Fruit fly (Drosophila melanogaster) whole organism, embryonic: ENCODE measurements around the gene ClC-c.

Experiments
- Atf6 ChIP-seq: fragments of 200-800 bp; sonication (Bioruptor generic); IDR thresholded peaks from 2 replicates; pipeline ENCODE4 v1.3.6; 2022; ENCODE audit warnings: missing biosample characterization, missing genetic modification characterization
- BEAF-32 ChIP-seq: fragments of 200-800 bp; sonication (Bioruptor generic); optimal IDR thresholded peaks from 3 replicates; lab custom pipeline; 2017; ENCODE audit warnings: missing biosample characterization, missing genetic modification characterization, mild to moderate bottlenecking, moderate library complexity, missing genetic modification reagents
- Bdp1 ChIP-seq: fragments of 200-800 bp; sonication (Bioruptor generic); optimal IDR thresholded peaks from 3 replicates; lab custom pipeline; 2016; ENCODE audit warnings: missing biosample characterization, missing genetic modification characterization
- CG10462 ChIP-seq: fragments of 200-800 bp; sonication (Bioruptor generic); optimal IDR thresholded peaks from 2 replicates; lab custom pipeline; 2016; ENCODE audit warnings: missing biosample characterization, missing genetic modification characterization
- CG10565 ChIP-seq: fragments of 200-800 bp; sonication (Bioruptor generic); optimal IDR thresholded peaks from 3 replicates; lab custom pipeline; 2016; ENCODE audit warnings: missing biosample characterization, mild to moderate bottlenecking, missing genetic modification characterization
- CG11560 ChIP-seq: fragments of 200-800 bp; sonication (Bioruptor generic); IDR thresholded peaks from 3 replicates; pipeline ENCODE4 v1.3.6; 2022; ENCODE audit warnings: missing biosample characterization, missing genetic modification characterization
- CG11695 ChIP-seq: fragments of 200-800 bp; sonication (Bioruptor generic); IDR thresholded peaks from 3 replicates; pipeline ENCODE4 v1.3.6; 2022; ENCODE audit warnings: missing biosample characterization, missing genetic modification characterization
- CG11696 ChIP-seq: fragments of 200-800 bp; sonication (Bioruptor generic); IDR thresholded peaks from 2 replicates; pipeline ENCODE4 v1.3.6; 2022; ENCODE audit warnings: missing biosample characterization, missing genetic modification characterization
- CG12104 ChIP-seq: fragments of 200-800 bp; sonication (Bioruptor generic); optimal IDR thresholded peaks from 3 replicates; lab custom pipeline; 2016; ENCODE audit warnings: missing biosample characterization, missing genetic modification characterization
- CG12219 ChIP-seq: fragments of 200-800 bp; sonication (Bioruptor generic); optimal IDR thresholded peaks from 3 replicates; lab custom pipeline; 2018; ENCODE audit warnings: missing biosample characterization, mild to moderate bottlenecking, missing genetic modification characterization
- CG1233 ChIP-seq: fragments of 200-800 bp; sonication (Bioruptor generic); optimal IDR thresholded peaks from 4 replicates; lab custom pipeline; 2018; ENCODE audit warnings: missing biosample characterization, mild to moderate bottlenecking, missing genetic modification characterization
- CG12769 ChIP-seq: fragments of 200-800 bp; sonication (Bioruptor generic); optimal IDR thresholded peaks from 2 replicates; lab custom pipeline; 2019; ENCODE audit warnings: missing biosample characterization, mild to moderate bottlenecking, missing genetic modification characterization, moderate library complexity
- CG13894 ChIP-seq: fragments of 200-800 bp; sonication (Bioruptor generic); optimal IDR thresholded peaks from 3 replicates; lab custom pipeline; 2018; ENCODE audit warnings: missing biosample characterization, mild to moderate bottlenecking, missing genetic modification characterization, moderate library complexity
- CG16813 ChIP-seq: fragments of 200-800 bp; sonication (Bioruptor generic); IDR thresholded peaks from 3 replicates; pipeline ENCODE4 v1.3.6; 2022; ENCODE audit warnings: missing biosample characterization, missing genetic modification characterization; ENCODE audit not compliant: partially characterized antibody
- CG18476 ChIP-seq: fragments of 200-800 bp; sonication (Bioruptor generic); optimal IDR thresholded peaks from 2 replicates; lab custom pipeline; 2016; ENCODE audit warnings: missing biosample characterization, mild to moderate bottlenecking, missing genetic modification characterization
- CG18764 ChIP-seq: fragments of 200-800 bp; sonication (Bioruptor generic); optimal IDR thresholded peaks from 3 replicates; lab custom pipeline; 2016; ENCODE audit warnings: missing biosample characterization, missing genetic modification characterization
- CG2116 ChIP-seq: fragments of 200-800 bp; sonication (Bioruptor generic); optimal IDR thresholded peaks from 3 replicates; lab custom pipeline; 2018; ENCODE audit warnings: missing biosample characterization, mild to moderate bottlenecking, missing genetic modification characterization
- CG42726 ChIP-seq: fragments of 200-800 bp; sonication (Bioruptor generic); IDR thresholded peaks from 2 replicates; pipeline ENCODE4 v1.3.6; 2022; ENCODE audit warnings: missing biosample characterization, missing genetic modification characterization; ENCODE audit not compliant: partially characterized antibody
- CG4854 ChIP-seq: fragments of 200-800 bp; sonication (Bioruptor generic); optimal IDR thresholded peaks from 2 replicates; lab custom pipeline; 2016; ENCODE audit warnings: missing biosample characterization, missing genetic modification characterization, inconsistent platforms
- CG7271 ChIP-seq: fragments of 200-800 bp; sonication (Bioruptor generic); optimal IDR thresholded peaks from 2 replicates; lab custom pipeline; 2018; ENCODE audit warnings: missing biosample characterization, mild to moderate bottlenecking, missing genetic modification characterization, moderate library complexity
- Doc2 ChIP-seq: fragments of 200-800 bp; sonication (Bioruptor generic); IDR thresholded peaks from 2 replicates; pipeline ENCODE4 v1.3.6; 2022; ENCODE audit warnings: missing biosample characterization, missing genetic modification characterization
- Dp ChIP-seq: fragments of 200-800 bp; sonication (Bioruptor generic); optimal IDR thresholded peaks from 2 replicates; lab custom pipeline; 2018; ENCODE audit warnings: missing biosample characterization, mild to moderate bottlenecking, missing genetic modification characterization, moderate library complexity
- Ets65A ChIP-seq: fragments of 200-800 bp; sonication (Bioruptor generic); peaks from one replicate; lab custom pipeline; 2016; ENCODE audit warnings: missing biosample characterization, missing genetic modification characterization
- Oli ChIP-seq: fragments of 200-800 bp; sonication (Bioruptor generic); optimal IDR thresholded peaks from 2 replicates; lab custom pipeline; 2018; ENCODE audit warnings: missing biosample characterization, mild to moderate bottlenecking, missing genetic modification characterization, moderate library complexity
- PHDP ChIP-seq: fragments of 200-800 bp; sonication (Bioruptor generic); optimal IDR thresholded peaks from 3 replicates; lab custom pipeline; 2018; ENCODE audit warnings: missing biosample characterization, mild to moderate bottlenecking, missing genetic modification characterization, moderate library complexity
- Scr ChIP-seq: fragments of 200-800 bp; sonication (Bioruptor generic); IDR thresholded peaks from 2 replicates; pipeline ENCODE4 v1.3.6; 2022; ENCODE audit warnings: missing biosample characterization, missing genetic modification characterization; ENCODE audit not compliant: partially characterized antibody
- Sin3A ChIP-seq: fragments of >200 bp; optimal IDR thresholded peaks from 2 replicates; lab custom pipeline; 2018
- Sox102F ChIP-seq: fragments of 200-800 bp; sonication (Bioruptor generic); optimal IDR thresholded peaks from 2 replicates; lab custom pipeline; 2018; ENCODE audit warnings: missing biosample characterization, mild to moderate bottlenecking, missing genetic modification characterization, moderate library complexity
- Sry-β ChIP-seq: fragments of 200-800 bp; sonication (Bioruptor generic); optimal IDR thresholded peaks from 2 replicates; lab custom pipeline; 2018; ENCODE audit warnings: missing biosample characterization, mild to moderate bottlenecking, missing genetic modification characterization, moderate library complexity
- Xbp1 ChIP-seq: fragments of 200-800 bp; sonication (Bioruptor generic); optimal IDR thresholded peaks from 3 replicates; lab custom pipeline; 2016; ENCODE audit warnings: missing biosample characterization, mild to moderate bottlenecking, missing genetic modification characterization
- br ChIP-seq: fragments of >200 bp; optimal IDR thresholded peaks from 2 replicates; lab custom pipeline; 2017
- cato ChIP-seq: fragments of 200-800 bp; sonication (Bioruptor generic); optimal IDR thresholded peaks from 2 replicates; lab custom pipeline; 2016; ENCODE audit warnings: missing biosample characterization, missing genetic modification characterization, borderline replicate concordance
- chinmo ChIP-seq: fragments of 200-800 bp; sonication (Bioruptor generic); IDR thresholded peaks from 4 replicates; pipeline ENCODE4 v1.3.6; 2022; ENCODE audit warnings: missing biosample characterization, missing genetic modification characterization; ENCODE audit not compliant: partially characterized antibody
- dmrt99B ChIP-seq: fragments of 200-800 bp; sonication (Bioruptor generic); optimal IDR thresholded peaks from 2 replicates; lab custom pipeline; 2018; ENCODE audit warnings: missing biosample characterization, mild to moderate bottlenecking, missing genetic modification characterization, moderate library complexity
- fd3F ChIP-seq: fragments of 200-800 bp; sonication (Bioruptor generic); optimal IDR thresholded peaks from 2 replicates; lab custom pipeline; 2018; ENCODE audit warnings: missing biosample characterization, mild to moderate bottlenecking, missing genetic modification characterization, moderate library complexity
- lab ChIP-seq: fragments of 200-800 bp; sonication (Bioruptor generic); optimal IDR thresholded peaks from 3 replicates; lab custom pipeline; 2017; ENCODE audit warnings: missing biosample characterization, missing genetic modification characterization, mild to moderate bottlenecking, moderate library complexity, missing genetic modification reagents
- mam ChIP-seq: fragments of 200-800 bp; sonication (Bioruptor generic); optimal IDR thresholded peaks from 3 replicates; lab custom pipeline; 2016; ENCODE audit warnings: missing biosample characterization, missing genetic modification characterization
- odd ChIP-seq: fragments of 200-800 bp; sonication (Bioruptor generic); optimal IDR thresholded peaks from 2 replicates; lab custom pipeline; 2017; ENCODE audit warnings: missing biosample characterization, mild to moderate bottlenecking, missing genetic modification characterization
- pros ChIP-seq: fragments of 200-800 bp; sonication (Bioruptor generic); optimal IDR thresholded peaks from 3 replicates; lab custom pipeline; 2019; ENCODE audit warnings: missing biosample characterization, mild to moderate bottlenecking, missing genetic modification characterization, moderate library complexity
- ro ChIP-seq: fragments of 200-800 bp; sonication (Bioruptor generic); IDR thresholded peaks from 2 replicates; pipeline ENCODE4 v1.3.6; 2022; ENCODE audit warnings: missing biosample characterization, missing genetic modification characterization
- scrt ChIP-seq: fragments of 200-800 bp; sonication (Bioruptor generic); optimal IDR thresholded peaks from 2 replicates; lab custom pipeline; 2018; ENCODE audit warnings: missing biosample characterization, mild to moderate bottlenecking, missing genetic modification characterization, moderate library complexity
- slou ChIP-seq: fragments of 200-800 bp; sonication (Bioruptor generic); optimal IDR thresholded peaks from 3 replicates; lab custom pipeline; 2016; ENCODE audit warnings: missing biosample characterization, missing genetic modification characterization
- sqz ChIP-seq: fragments of 200-800 bp; sonication (Bioruptor generic); optimal IDR thresholded peaks from 3 replicates; lab custom pipeline; 2018; ENCODE audit warnings: missing biosample characterization, mild to moderate bottlenecking, missing genetic modification characterization
- stwl ChIP-seq: fragments of 200-800 bp; sonication (Bioruptor generic); optimal IDR thresholded peaks from 3 replicates; lab custom pipeline; 2018; ENCODE audit warnings: missing biosample characterization, mild to moderate bottlenecking, missing genetic modification characterization, moderate library complexity

ClC-c gene

dm6 chr3L:16046387-16047066, 43.7 kb upstream of the ClC-c start (continued):
- TF ChIP-seq odd (no peak), CG11695 (GFP tag; lab: Robert Waterston, UW) (no peak), CG18476 (GFP tag; lab: Kevin White, UChicago) (no peak), CG7271 (tag; lab: Kevin White, UChicago) (no peak), Ets65A (GFP tag; lab: Kevin White, UChicago) (no peak), CG4854 (no peak), Atf6 (GFP tag; lab: Robert Waterston, UW) (no peak; the same call in 1 of the 2 replicates), dmrt99B (tag; lab: Kevin White, UChicago) (no peak), CG2116 (GFP tag; lab: Kevin White, UChicago) (no peak), CG1233 (GFP tag; lab: Kevin White, UChicago) (no peak), Sry-β (GFP tag; lab: Kevin White, UChicago) (no peak), CG10565 (GFP tag; lab: Kevin White, UChicago) (no peak), stwl (tag; lab: Kevin White, UChicago) (no peak), CG16813 (GFP tag; lab: Robert Waterston, UW) (no peak), scrt (peak; percentile 8), CG12769 (tag; lab: Kevin White, UChicago) (peak; percentile 78), CG42726 (GFP tag; lab: Robert Waterston, UW) (peak; percentile 26; the same call in 1 of the 2 replicates), Doc2 (GFP tag; lab: Robert Waterston, UW) (no peak), Oli (no peak), pros (GFP tag; lab: Kevin White, UChicago) (peak; percentile 26), CG11696 (no peak), ro (GFP tag; lab: Robert Waterston, UW) (no peak), CG11560 (tag; lab: Robert Waterston, UW) (no peak), mam (GFP tag; lab: Kevin White, UChicago) (no peak), CG12104 (GFP tag; lab: Kevin White, UChicago) (no peak), Xbp1 (peak; percentile 5), lab (peak; percentile 23), cato (GFP tag; lab: Kevin White, UChicago) (no peak), fd3F (GFP tag; lab: Kevin White, UChicago) (no peak), Bdp1 (no peak), br (lab: Kevin White, UChicago) (no peak), CG12219 (peak; percentile 34), sqz (GFP tag; lab: Kevin White, UChicago) (peak; percentile 86), Sox102F (GFP tag; lab: Kevin White, UChicago) (no peak), PHDP (tag; lab: Kevin White, UChicago) (no peak), CG18764 (GFP tag; lab: Kevin White, UChicago) (no peak), chinmo (peak; percentile 94), CG13894 (tag; lab: Kevin White, UChicago) (peak; percentile 73), Sin3A (lab: Kevin White, UChicago) (no peak), slou (GFP tag; lab: Kevin White, UChicago) (no peak), CG10462 (no peak), Dp (GFP tag; lab: Kevin White, UChicago) (no peak), Scr (GFP tag; lab: Robert Waterston, UW) (no peak), BEAF-32 (GFP tag; lab: Kevin White, UChicago) (no peak)
